Worm (Caenorhabditis elegans): Measurements from ENCODE around the gene ctsa-4.1.

DNA sequence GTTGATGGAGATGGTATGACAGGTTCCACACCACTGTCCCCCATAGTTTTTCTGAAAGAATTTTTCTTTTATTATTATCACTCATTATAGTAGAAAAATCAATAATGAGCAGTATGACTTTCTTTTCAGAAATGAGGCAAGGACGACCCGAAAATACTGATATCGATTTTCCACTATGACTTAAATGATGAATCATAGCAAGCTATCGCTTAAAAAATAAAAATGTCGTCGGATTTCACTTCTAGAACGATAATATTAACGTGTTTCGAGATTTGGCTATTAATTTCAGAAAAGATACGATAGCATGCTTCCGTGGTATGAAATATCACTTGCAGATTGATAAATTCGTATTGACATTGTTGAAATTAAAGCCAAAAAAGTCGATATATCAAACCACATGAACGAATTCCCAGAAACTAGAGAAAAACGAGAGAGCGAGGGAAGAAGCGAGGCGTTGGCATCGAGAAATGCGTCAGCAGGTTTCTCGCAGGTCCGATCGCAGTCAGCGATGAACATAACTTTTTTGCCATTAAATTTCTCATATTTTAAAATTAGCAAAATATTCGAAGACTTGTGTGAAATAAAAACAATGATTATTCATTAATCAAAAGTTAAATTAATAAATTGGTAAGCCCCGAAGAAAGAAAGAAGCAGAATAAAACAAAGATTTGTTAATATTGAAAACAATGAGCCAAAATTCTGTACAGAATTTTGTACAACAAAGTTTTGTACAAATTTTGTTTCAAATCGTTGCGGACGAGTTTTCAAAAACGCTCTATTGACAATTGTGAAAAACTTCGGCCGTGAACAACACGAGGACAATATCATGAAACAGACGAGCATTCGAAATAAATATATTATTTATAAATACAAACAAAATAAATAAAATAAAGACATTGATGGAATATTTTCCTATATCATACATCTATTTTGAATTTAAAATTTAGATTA, 11.1 kb upstream of the ctsa-4.1 start, which contains the start of gene C32D5.11:
- TF ChIP-seq nhr-28 (tag; optimal IDR thresholded peaks at IDR 0.05) (no peak), fkh-10 (GFP tag; optimal IDR thresholded peaks at IDR 0.05) (no peak)

All from whole organism, L3 larva.